Fruit fly (Drosophila melanogaster): ENCODE results near the gene CG1986.

DNA sequence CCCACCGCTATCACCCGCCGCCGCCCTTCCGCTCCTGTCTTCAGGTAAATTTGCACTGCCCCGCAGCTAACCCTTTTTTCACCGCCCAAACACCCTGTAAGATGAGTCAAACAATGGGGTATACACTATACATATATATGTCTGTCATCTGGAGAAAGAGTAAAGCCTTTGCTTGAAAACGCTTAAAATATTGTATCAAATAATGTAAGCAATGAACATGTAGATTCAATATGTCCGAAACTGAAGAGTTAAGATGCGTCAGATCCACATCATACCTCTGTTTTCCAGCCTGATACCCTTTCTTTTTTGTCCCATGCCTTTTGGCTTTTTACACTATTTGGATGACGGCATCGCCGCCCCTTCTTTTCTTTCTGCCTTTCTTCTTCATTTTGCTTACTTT lies 18.1 kb downstream of the CG1986 start:
- TF ChIP-seq insv (optimal IDR thresholded peaks at IDR 0.05) (no peak), h (optimal IDR thresholded peaks at IDR 0.05) (no peak), Sin3A (optimal IDR thresholded peaks at IDR 0.05) (no peak), ttk (optimal IDR thresholded peaks at IDR 0.05) (no peak)
